Fruit fly (Drosophila melanogaster) Kc167 (cell line): ENCODE data around the gene drd.

Experiments used
- Myc ChIP-seq: fragments of >200 bp; optimal IDR thresholded peaks from 2 replicates; lab custom pipeline; 2017; ENCODE audit warnings: missing external identifiers
- Sin3A ChIP-seq: fragments of >200 bp; optimal IDR thresholded peaks from 2 replicates; lab custom pipeline; 2018; ENCODE audit warnings: missing external identifiers
- h ChIP-seq: fragments of >200 bp; optimal IDR thresholded peaks from 3 replicates; lab custom pipeline; 2018; ENCODE audit warnings: missing external identifiers
- insv ChIP-seq: fragments of >200 bp; optimal IDR thresholded peaks from 3 replicates; lab custom pipeline; 2018; ENCODE audit warnings: missing external identifiers
- psq ChIP-seq: fragments of >200 bp; optimal IDR thresholded peaks from 2 replicates; lab custom pipeline; 2017; ENCODE audit warnings: missing external identifiers
- ttk ChIP-seq: sonication (Bioruptor generic); optimal IDR thresholded peaks from 2 replicates; lab custom pipeline; 2017; ENCODE audit warnings: missing external identifiers

drd gene

DNA sequence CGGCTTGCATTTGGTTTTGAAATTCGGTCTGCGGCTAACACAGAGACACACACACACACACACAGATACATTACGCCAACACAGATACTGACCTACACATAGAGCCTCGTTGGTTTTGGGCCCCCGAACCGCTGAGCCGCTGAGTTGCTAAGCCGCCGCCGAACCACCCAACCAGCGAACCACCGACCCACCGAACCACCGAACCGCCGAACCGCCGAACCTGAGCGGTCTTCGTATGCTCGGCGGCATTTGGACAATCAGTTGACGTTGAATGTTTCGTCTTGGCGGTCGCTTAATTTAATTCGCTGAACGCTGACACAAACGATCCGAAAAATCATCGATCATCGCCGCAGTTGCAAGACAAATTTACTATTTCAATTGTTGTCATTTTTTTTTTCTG is at the start of gene drd:
Gene drd (plus strand): TSS at position 258 of the 400 bp plus-strand sequence.
- no peak for TF ChIP-seq h (lab: Kevin White, UChicago)
- no peak for TF ChIP-seq insv
- TF ChIP-seq Sin3A (lab: Kevin White, UChicago), result no peak
- TF ChIP-seq ttk (lab: Kevin White, UChicago), result no peak
- TF ChIP-seq psq (lab: Kevin White, UChicago), result no peak

DNA sequence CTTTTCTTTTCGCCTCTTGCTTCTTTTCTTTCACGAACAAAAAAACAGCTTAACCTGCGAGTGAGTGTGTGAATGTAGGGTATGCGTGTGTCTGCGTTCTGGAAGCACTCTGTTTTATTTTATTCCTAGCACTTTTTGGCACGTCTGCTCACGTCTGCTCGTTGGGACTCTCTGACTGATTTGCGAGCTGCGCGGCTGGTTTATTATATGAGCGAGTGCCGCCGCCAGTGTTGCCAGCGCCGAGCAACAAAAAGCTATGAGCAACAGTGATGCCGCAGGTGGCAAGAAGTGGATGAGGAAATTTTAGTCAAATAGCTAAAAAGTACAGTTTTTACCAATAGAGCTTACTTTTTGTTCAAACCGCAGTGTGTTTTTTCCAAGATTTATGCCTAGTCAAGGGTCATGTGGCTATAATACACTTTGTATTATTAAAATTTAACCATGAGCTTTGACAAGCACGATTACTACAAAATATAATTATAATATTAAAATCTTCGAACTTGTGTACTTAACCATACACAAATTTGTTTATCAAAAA is 49.4 kb upstream of the drd start, which contains the start of gene Lsd-2:
Gene Lsd-2 (minus strand): TSS at position 183 of the 538 bp plus-strand sequence.
- TF ChIP-seq psq (lab: Kevin White, UChicago), result no peak
- TF ChIP-seq insv, result no peak
- TF ChIP-seq Sin3A (lab: Kevin White, UChicago), result no peak
- no peak for TF ChIP-seq ttk (lab: Kevin White, UChicago)
- no peak for TF ChIP-seq h (lab: Kevin White, UChicago)
- TF ChIP-seq Myc (lab: Kevin White, UChicago), result no peak

DNA sequence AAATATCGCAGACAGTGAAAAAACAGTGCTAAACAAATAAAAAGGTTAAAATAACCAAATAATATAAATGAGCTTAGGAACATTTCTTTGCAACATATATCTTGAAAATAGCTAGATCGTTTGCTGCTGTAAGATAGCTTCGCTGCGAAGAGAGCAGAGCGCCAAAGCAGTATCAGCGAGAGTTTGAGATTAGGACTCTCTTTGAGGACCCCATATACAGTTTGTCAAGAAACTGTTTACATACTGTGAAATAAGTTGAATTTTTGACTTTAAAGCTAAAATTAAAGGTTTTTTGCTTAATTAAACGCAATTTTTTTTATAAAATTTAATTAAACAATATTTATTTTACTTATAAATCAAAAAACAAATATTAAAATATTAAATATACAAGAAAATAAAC is 48.9 kb upstream of the drd start:
- no peak for TF ChIP-seq Myc (lab: Kevin White, UChicago)
- TF ChIP-seq psq (lab: Kevin White, UChicago), result no peak
- no peak for TF ChIP-seq Sin3A (lab: Kevin White, UChicago)
- no peak for TF ChIP-seq h (lab: Kevin White, UChicago)
- no peak for TF ChIP-seq ttk (lab: Kevin White, UChicago)
- no peak for TF ChIP-seq insv

- no peak for TF ChIP-seq insv
- no peak for TF ChIP-seq ttk (lab: Kevin White, UChicago)
- TF ChIP-seq Sin3A (lab: Kevin White, UChicago), result no peak
- no peak for TF ChIP-seq psq (lab: Kevin White, UChicago)
- TF ChIP-seq Myc (lab: Kevin White, UChicago), result no peak
- TF ChIP-seq h (lab: Kevin White, UChicago), result no peak
Measured at dm6 chrX:15077576-15078136, 47.9 kb upstream of the drd start.

dm6 chrX:15078394-15078793 is 47.2 kb upstream of the drd start:
- TF ChIP-seq Sin3A (lab: Kevin White, UChicago), result no peak
- TF ChIP-seq insv, result no peak
- no peak for TF ChIP-seq Myc (lab: Kevin White, UChicago)
- TF ChIP-seq ttk (lab: Kevin White, UChicago), result no peak
- TF ChIP-seq h (lab: Kevin White, UChicago), result no peak

DNA sequence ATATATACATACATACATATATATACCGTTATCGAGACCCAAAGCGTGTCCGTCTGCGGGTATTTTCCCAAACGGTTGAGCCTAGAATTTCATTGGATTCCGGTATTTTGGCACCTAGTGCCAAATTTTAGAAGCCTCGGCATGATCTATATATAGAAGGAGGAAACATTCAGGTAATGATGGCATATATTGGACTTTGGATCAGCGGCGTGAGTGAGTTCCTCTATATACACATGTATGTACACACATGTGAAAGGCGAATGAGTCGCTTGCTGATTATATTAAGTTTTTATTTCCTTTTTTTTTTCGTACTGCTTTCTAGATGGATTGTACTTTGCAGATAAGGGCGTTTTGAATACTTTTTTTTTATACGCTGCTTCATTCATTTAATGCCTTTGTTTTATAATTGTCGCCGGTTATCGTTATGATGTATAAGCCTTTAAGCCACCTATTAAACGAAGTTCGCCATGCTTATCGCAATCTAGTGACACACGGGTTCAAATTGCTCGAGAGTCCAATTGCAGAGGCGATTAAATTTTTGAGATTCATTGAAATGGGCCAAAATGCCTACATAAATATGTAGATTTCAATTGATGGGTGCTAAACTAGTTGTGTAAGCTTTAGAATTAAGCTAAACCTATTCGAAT is 46.3 kb upstream of the drd start:
- no peak for TF ChIP-seq psq (lab: Kevin White, UChicago)

DNA sequence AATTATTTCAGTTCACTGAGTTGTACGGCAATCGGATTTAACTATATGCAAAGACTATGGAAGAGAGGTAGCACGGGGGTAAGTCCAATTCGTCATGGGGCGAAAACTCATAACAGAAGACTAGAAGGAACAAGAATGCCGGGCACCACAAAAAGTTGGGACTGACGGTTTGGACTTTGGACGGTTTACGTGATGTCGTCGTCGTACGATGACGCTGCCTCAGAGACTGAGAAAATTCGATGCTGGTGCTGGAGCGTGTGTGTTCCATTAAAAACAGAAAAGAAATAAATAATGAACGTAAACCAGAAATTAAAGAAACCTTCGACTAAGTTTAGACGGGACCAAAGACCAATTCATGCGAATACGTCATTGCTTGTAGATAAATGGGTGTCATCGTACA is 45.6 kb upstream of the drd start:
- TF ChIP-seq insv (no peak), h (lab: Kevin White, UChicago) (no peak)

DNA sequence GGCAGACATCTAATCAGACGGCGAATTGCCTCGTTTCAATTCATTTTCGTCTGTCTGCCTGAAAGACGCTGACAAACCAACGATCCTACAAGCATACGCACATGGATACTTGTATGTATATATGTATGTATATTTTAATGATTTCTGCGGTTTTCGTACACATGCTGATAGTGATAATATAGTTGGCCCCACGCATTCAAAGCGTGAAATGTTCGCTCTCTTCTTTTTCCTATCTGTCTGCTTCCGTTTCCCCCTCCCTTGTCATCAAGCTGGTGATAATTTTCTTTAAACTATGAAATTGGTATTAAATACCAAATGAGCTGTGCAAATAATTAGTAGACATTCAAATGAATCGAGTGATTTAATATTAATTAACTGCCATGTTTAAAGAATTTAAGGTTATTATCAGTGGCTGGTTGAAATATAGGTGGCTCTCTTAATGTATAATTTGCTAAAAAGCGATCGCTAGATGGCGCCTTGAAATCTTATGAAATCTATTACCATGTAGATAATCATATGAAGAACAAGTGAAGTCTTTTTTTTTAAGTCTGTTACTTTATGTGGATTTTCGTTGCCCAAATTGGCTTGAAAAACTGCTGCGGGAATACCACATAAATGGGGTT is 44.7 kb upstream of the drd start, which contains the start of gene CG33177:
Gene CG33177 (plus strand): TSS at position 588 of the 623 bp plus-strand sequence.
- TF ChIP-seq h (lab: Kevin White, UChicago) (no peak), psq (lab: Kevin White, UChicago) (no peak), insv (no peak), Sin3A (lab: Kevin White, UChicago) (no peak)

- no peak for TF ChIP-seq psq (lab: Kevin White, UChicago)
- TF ChIP-seq h (lab: Kevin White, UChicago), result no peak
- no peak for TF ChIP-seq insv
- no peak for TF ChIP-seq ttk (lab: Kevin White, UChicago)
Measured at dm6 chrX:15082681-15083080, 42.9 kb upstream of the drd start, which contains the start of gene CG33178. TSS of gene CG33178 (plus strand) at chrX:15082827.

DNA sequence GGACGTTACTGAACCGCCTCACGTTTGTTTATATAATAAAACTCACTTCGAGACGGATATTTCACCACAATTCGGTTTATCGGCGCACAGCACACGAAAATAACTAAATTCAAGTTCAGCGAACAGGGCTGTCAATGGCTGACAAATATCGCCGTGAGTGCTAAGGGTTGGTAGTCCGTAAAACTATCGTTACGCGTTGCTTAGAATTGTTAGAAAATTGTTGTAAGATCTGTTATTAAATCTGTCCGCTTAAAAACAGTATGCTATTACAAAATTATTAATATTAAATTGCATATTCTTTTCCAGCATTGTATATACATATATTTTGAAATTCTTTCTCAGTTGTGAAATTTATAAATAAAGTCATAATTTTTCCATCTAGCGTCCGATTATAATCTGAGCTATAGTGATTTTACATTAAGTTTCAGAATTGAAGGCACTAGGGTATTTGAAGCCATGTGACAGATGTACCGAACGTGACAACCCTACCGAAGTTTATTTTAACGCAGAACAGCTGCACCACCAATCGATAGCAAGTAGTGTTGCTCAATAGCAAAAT is 40.9 kb upstream of the drd start, which contains the start of gene Cox17:
Gene Cox17 (minus strand): TSS at position 120 of the 559 bp plus-strand sequence.
- TF ChIP-seq ttk (lab: Kevin White, UChicago) (no peak), Sin3A (lab: Kevin White, UChicago) (no peak)

DNA sequence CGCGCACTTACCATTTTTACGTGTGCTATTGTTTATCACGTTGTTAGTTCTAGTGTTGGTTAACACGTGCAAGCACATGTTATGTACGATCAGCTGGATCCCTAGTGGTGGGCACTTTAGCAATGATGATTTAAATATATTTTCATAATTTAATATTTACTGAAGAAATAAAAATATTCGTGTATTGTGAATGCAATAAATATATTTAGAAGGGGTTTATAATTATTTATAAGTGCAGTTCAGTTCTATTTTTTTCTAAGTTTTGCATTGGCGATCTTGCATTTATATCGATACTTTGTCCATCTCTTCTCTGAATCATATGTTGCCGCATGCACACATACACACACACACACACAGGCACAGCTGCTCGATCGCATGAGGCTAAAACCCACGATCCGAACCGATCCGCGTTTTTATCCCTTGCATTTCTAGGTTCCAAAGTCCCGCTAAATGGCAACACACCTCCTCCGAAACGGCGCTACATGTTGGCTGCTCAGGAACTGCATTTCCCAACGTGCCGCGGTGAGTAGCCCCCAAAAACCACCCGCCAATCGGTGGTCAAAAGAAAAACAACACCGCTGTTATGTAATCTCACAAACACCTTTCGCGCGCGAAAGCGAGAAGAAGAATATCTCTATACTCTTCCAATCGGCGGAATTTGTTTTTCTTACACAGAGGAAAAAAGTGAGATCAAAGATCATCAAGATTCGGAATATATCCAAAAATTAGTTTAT is 39.6 kb upstream of the drd start, which contains the start of the genes CG15027 and Dbct:
Gene CG15027 (minus strand): TSS at position 51 of the 734 bp plus-strand sequence.
Gene Dbct (plus strand): TSS at position 349 of the 734 bp plus-strand sequence.
- no peak for TF ChIP-seq ttk (lab: Kevin White, UChicago)
- TF ChIP-seq psq (lab: Kevin White, UChicago), result no peak
